Worm (Caenorhabditis elegans) whole organism, early embryonic: Measurements from ENCODE around the gene dep-1.

Source experiments
- B0310.2 ChIP-seq: sonication (generic microtip); optimal IDR thresholded peaks from 2 replicates; lab custom pipeline; 2016; ENCODE audit warnings: mild to moderate bottlenecking, missing genetic modification characterization, missing compliant biosample characterization
- F13C5.2 ChIP-seq: sonication (generic microtip); optimal IDR thresholded peaks from 2 replicates; lab custom pipeline; 2017; ENCODE audit warnings: mild to moderate bottlenecking, missing genetic modification characterization, inconsistent platforms, missing compliant biosample characterization
- aly-1 ChIP-seq: sonication (generic microtip); optimal IDR thresholded peaks from 2 replicates; lab custom pipeline; 2016; ENCODE audit warnings: missing genetic modification characterization, missing compliant biosample characterization
- ama-1 ChIP-seq: fragments of 150-350 bp; optimal IDR thresholded peaks from 2 replicates; lab custom pipeline; 2014
- ceh-13 ChIP-seq: fragments of 200-800 bp; sonication (Bioruptor generic); optimal IDR thresholded peaks from 2 replicates; lab custom pipeline; 2018; ENCODE audit warnings: mild to moderate bottlenecking, missing genetic modification characterization, missing compliant biosample characterization
- ceh-36 ChIP-seq: sonication (generic microtip); optimal IDR thresholded peaks from 2 replicates; lab custom pipeline; 2016; ENCODE audit warnings: missing genetic modification characterization, inconsistent platforms, missing compliant biosample characterization
- ets-7 ChIP-seq: sonication (generic microtip); optimal IDR thresholded peaks from 2 replicates; lab custom pipeline; 2016; ENCODE audit warnings: missing genotype, missing genetic modification characterization, missing compliant biosample characterization
- flt-1 ChIP-seq: fragments of 200-800 bp; sonication (Bioruptor generic); IDR thresholded peaks from 2 replicates; pipeline ENCODE4 v1.3.6; 2022; ENCODE audit warnings: missing genetic modification characterization, missing compliant biosample characterization
- hmbx-1 ChIP-seq: sonication (generic microtip); optimal IDR thresholded peaks from 2 replicates; lab custom pipeline; 2016; ENCODE audit warnings: mild to moderate bottlenecking, missing genetic modification characterization, missing compliant biosample characterization
- hmg-4 ChIP-seq: fragments of 200-800 bp; sonication (Bioruptor generic); optimal IDR thresholded peaks from 2 replicates; lab custom pipeline; 2018; ENCODE audit warnings: mild to moderate bottlenecking, missing genetic modification characterization, missing compliant biosample characterization
- hnd-1 ChIP-seq: sonication (generic microtip); optimal IDR thresholded peaks from 2 replicates; lab custom pipeline; 2016; ENCODE audit warnings: missing genetic modification characterization, missing compliant biosample characterization
- pes-1 ChIP-seq: fragments of 200-800 bp; sonication (Bioruptor generic); IDR thresholded peaks from 2 replicates; pipeline ENCODE4 v1.3.6; 2022; ENCODE audit warnings: missing genetic modification reagents, missing genetic modification characterization, missing compliant biosample characterization
- scrt-1 ChIP-seq: fragments of 200-800 bp; sonication (Bioruptor generic); IDR thresholded peaks from 2 replicates; pipeline ENCODE4 v1.3.6; 2022; ENCODE audit warnings: missing genetic modification characterization, missing compliant biosample characterization
- sea-1 ChIP-seq: fragments of 200-800 bp; sonication (Bioruptor generic); conservative IDR thresholded peaks from 2 replicates; pipeline ENCODE4 v1.3.6; 2022; ENCODE audit warnings: missing genetic modification characterization, missing compliant biosample characterization
- tbx-11 ChIP-seq: fragments of 200-800 bp; sonication (Bioruptor generic); IDR thresholded peaks from 2 replicates; pipeline ENCODE4 v1.3.6; 2022; ENCODE audit warnings: missing genetic modification characterization, missing compliant biosample characterization
- tbx-37 ChIP-seq: fragments of 200-800 bp; sonication (Bioruptor generic); conservative IDR thresholded peaks from 2 replicates; pipeline ENCODE4 v1.3.6; 2022; ENCODE audit warnings: missing genetic modification reagents, missing genetic modification characterization, missing compliant biosample characterization
- tra-4 ChIP-seq: sonication (generic microtip); optimal IDR thresholded peaks from 2 replicates; lab custom pipeline; 2017; ENCODE audit warnings: missing genetic modification characterization, missing compliant biosample characterization

Gene dep-1

DNA sequence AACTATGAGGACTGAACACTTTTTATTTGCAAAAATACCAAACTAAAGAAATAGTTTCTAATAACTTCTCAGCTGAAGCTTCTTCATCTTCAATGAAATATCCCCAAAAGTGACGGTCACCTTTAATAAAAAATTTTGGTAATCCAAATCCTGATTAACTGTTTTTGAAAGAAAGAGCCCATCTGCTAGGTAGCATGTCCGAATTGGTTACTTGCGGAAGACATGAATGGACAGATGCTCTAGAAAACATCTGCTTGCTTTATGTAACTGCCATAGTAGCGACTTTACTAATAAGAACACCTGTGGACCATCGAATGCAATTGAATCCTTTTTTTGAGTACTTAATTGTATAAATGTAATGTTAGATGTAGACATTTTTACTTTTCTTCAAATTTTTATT is 39.4 kb upstream of the dep-1 start:
- TF ChIP-seq B0310.2 (tag; lab: Kevin White, UChicago) (no peak), ama-1 (lab: Kevin White, UChicago) (peak; percentile 79), F13C5.2 (tag; lab: Kevin White, UChicago) (no peak), ceh-36 (no peak), aly-1 (no peak)

DNA sequence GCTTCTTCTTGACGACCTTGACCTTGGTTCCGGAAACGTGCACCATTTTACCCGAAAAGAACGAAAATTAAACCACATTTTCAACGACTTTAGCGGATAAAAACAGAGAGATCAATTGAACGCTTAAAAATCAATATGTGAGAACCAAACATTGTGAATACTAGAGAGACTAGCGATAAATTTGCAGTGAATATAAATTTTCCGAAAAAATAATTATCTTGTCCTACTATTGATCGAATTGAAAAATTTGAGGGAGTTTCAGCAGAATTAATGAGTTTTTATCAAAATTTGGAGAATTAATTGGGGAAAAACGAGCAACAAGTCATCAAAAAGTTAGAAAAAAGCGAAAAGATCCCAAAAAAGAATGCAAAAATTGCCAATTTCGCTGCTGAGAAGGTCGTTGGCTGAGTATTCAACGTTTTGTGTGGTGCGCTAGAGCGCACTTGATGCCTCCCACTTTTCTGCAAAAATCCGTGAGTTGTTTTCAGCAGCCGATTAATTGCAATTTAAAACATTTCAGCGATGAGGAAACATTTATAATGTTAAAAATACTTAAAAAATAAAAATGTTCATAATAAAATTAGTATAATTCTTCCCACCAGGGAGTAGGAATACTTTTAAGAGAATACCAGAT is 37.6 kb upstream of the dep-1 start, which contains the start of gene rpl-32:
Gene rpl-32, minus strand, starts transcription at position 51 of the 634 bp plus-strand sequence.
- TF ChIP-seq hmg-4 (GFP tag; lab: Kevin White, UChicago), result peak; percentile 51
- no peak for TF ChIP-seq ama-1 (lab: Kevin White, UChicago)
- peak; percentile 65 for TF ChIP-seq F13C5.2 (tag; lab: Kevin White, UChicago)

DNA sequence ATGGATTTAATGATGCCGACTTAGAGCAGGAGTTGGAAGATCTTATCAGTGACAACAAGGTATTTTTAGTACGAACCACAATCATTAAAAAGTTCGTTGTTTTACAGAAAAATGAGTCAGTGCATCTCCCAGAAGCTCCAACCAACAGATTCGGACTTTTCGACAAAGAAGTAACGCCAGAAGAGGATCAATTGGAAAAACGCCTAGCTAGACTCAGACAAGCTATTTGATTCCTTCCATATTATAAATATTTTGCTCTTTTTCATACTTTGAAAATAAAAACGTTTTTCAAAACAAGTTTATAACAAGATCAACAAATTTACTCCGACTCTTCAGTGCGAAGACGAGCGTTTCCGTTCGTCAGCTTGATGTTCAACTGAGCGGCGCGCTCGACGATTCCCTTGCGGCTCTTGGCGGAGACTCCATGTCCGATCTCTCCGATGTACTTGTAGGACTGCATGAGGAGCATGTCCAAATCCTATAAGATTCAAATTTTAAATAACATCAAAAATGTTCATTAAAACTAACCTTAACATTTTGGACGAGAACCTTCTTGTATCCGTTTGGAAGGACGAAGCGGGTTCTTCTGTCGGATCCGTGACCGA is 36.7 kb upstream of the dep-1 start:
- TF ChIP-seq hnd-1 (tag; lab: Kevin White, UChicago) (no peak), flt-1 (GFP tag; lab: Robert Waterston, UW) (no peak), ama-1 (lab: Kevin White, UChicago) (no peak), aly-1 (no peak), ceh-36 (no peak), sea-1 (GFP tag; lab: Robert Waterston, UW) (no peak), pes-1 (no peak), ceh-13 (no peak), hmg-4 (GFP tag; lab: Kevin White, UChicago) (no peak), hmbx-1 (tag; lab: Kevin White, UChicago) (no peak), tbx-37 (GFP tag; lab: Robert Waterston, UW) (no peak), F13C5.2 (tag; lab: Kevin White, UChicago) (no peak), tra-4 (tag; lab: Kevin White, UChicago) (no peak), ets-7 (tag; lab: Kevin White, UChicago) (no peak), scrt-1 (no peak)

DNA sequence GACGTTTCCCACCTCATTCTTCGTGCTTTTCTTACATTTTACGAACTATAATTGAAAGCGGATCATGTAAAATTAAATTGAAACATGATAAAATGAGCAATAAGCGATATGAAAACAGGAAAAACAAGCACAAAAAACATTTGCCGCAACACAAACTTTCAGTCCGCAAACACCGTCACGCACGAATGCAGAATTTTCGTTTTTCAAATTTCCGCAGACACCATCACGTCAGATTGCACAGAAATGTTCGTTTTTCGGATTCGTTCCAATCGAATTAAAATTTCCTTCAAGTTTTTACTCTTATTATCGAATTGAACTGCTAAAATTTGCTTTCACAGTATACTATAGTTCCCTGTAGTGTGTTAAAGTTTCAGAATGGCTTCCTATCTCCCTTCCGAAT is 35.0 kb upstream of the dep-1 start, which contains the start of gene chmp-7:
Gene chmp-7, plus strand, starts transcription at position 369 of the 400 bp plus-strand sequence.
- TF ChIP-seq hmg-4 (GFP tag; lab: Kevin White, UChicago) (peak; percentile 50), ceh-13 (no peak), hmbx-1 (tag; lab: Kevin White, UChicago) (no peak), B0310.2 (tag; lab: Kevin White, UChicago) (no peak), F13C5.2 (tag; lab: Kevin White, UChicago) (peak; percentile 79), scrt-1 (peak; percentile 66; the same call in 1 of the 2 replicates)

DNA sequence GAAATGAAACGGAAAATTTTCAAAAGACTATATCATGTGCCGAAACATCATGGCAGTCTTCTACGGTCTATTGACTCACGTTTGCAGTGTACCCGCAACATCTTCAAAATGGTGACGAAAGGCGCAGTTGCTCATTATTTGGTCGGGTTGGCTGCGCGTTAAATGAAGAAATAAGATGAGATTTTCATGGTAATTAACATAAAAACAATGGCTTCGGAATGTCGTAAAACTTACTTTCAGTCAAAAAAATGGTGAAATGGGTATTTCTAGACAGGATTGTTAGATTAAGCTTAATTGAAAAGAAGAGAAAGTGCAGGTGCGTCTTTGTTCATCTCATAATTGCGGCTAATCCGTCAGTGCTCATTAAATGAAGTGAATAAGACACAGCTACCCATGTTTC is 34.0 kb upstream of the dep-1 start, which contains the start of gene T24B8.7:
Gene T24B8.7, minus strand, starts transcription at position 101 of the 400 bp plus-strand sequence.
- TF ChIP-seq F13C5.2 (tag; lab: Kevin White, UChicago), result no peak
- no peak for TF ChIP-seq tbx-11 (GFP tag; lab: Robert Waterston, UW)
- TF ChIP-seq aly-1, result no peak
- TF ChIP-seq ceh-36, result no peak
- TF ChIP-seq tbx-37 (GFP tag; lab: Robert Waterston, UW), result no peak
- no peak for TF ChIP-seq sea-1 (GFP tag; lab: Robert Waterston, UW)
- TF ChIP-seq flt-1 (GFP tag; lab: Robert Waterston, UW), result no peak
- no peak for TF ChIP-seq hmbx-1 (tag; lab: Kevin White, UChicago)
- TF ChIP-seq B0310.2 (tag; lab: Kevin White, UChicago), result no peak

DNA sequence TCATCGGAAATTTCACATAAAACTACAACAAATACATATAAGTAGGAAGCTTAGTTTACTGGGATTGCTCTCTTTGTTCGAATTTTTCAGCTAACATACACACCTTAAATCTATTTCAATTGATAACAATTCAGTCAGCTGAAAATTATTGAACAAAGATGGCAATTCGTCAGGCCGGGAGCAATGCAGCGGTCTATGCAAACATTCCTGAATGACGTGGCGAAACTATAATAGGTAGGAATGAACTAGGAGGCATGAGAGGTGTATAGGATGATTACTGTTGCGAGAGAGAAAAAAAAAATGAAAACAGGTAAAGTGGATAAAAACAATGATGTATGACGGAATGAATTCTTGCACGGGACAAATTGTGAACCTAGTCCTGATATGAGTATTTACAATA is 22.5 kb upstream of the dep-1 start:
- no peak for TF ChIP-seq B0310.2 (tag; lab: Kevin White, UChicago)
- no peak for TF ChIP-seq ceh-13
- TF ChIP-seq flt-1 (GFP tag; lab: Robert Waterston, UW), result no peak
- no peak for TF ChIP-seq ceh-36
- no peak for TF ChIP-seq scrt-1
- TF ChIP-seq ama-1 (lab: Kevin White, UChicago), result no peak
- no peak for TF ChIP-seq pes-1
- TF ChIP-seq tbx-37 (GFP tag; lab: Robert Waterston, UW), result no peak
- no peak for TF ChIP-seq hmg-4 (GFP tag; lab: Kevin White, UChicago)
- no peak for TF ChIP-seq hmbx-1 (tag; lab: Kevin White, UChicago)
- TF ChIP-seq aly-1, result no peak

DNA sequence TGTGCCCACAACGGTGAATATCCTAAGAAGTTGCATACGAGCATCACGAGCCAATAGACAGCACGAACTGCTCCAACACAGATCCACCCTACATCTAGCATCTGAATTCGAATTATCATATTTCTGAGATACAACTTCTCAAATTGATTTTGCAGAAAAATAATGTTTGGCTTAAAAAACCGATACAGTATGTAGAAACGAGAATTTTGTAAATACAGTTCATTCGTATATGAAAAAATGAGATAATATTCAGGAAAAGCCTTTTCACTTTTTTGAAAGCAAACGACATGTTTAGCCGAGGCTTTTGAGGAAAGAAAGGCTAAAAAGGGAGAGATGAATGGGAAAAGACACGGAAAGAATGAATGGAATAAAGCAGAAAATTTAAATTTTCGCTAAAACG is 21.7 kb upstream of the dep-1 start, which contains the start of gene F37B12.3:
Gene F37B12.3, minus strand, starts transcription at position 101 of the 400 bp plus-strand sequence.
- TF ChIP-seq ama-1 (lab: Kevin White, UChicago), result peak; percentile 16
- TF ChIP-seq hmg-4 (GFP tag; lab: Kevin White, UChicago), result no peak

DNA sequence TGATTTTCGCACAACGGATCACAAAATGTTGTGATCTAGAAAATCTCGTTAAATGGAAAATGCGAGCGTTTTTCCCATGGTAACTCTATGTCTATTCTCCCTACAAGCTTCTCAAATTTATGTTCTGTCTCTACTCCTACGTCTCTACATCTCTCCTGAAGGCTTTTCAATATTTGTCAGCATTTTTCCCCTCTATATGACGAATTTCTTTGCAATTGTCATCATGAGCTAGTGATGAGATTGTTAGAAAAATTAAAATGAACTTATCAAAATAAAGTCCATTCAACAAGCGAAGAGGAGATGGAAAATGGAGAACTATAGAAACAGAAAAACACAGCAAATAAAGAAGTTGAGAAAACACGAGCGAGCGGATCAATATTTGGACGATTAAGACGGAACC is 19.1 kb upstream of the dep-1 start:
- no peak for TF ChIP-seq pes-1
- no peak for TF ChIP-seq F13C5.2 (tag; lab: Kevin White, UChicago)
- TF ChIP-seq B0310.2 (tag; lab: Kevin White, UChicago), result no peak
- TF ChIP-seq hmg-4 (GFP tag; lab: Kevin White, UChicago), result no peak
- TF ChIP-seq tbx-37 (GFP tag; lab: Robert Waterston, UW), result no peak
- no peak for TF ChIP-seq ama-1 (lab: Kevin White, UChicago)
- TF ChIP-seq scrt-1, result no peak
- TF ChIP-seq tra-4 (tag; lab: Kevin White, UChicago), result no peak
- no peak for TF ChIP-seq ceh-13
- TF ChIP-seq sea-1 (GFP tag; lab: Robert Waterston, UW), result no peak
- no peak for TF ChIP-seq ets-7 (tag; lab: Kevin White, UChicago)
- TF ChIP-seq hnd-1 (tag; lab: Kevin White, UChicago), result no peak
- no peak for TF ChIP-seq flt-1 (GFP tag; lab: Robert Waterston, UW)
- TF ChIP-seq hmbx-1 (tag; lab: Kevin White, UChicago), result no peak
- TF ChIP-seq aly-1, result no peak
- TF ChIP-seq tbx-11 (GFP tag; lab: Robert Waterston, UW), result no peak
- no peak for TF ChIP-seq ceh-36
